Fruit fly (Drosophila melanogaster) ovary, adult (tissue): ENCODE results near the gene htt.
"Not testable (repeated sequence)": the region's sequence is repeated elsewhere in the genome, so short reads cannot be mapped to it uniquely, and the experiment has no call there.

Experiments used
- CG17801 ChIP-seq: fragments of 200-800 bp; optimal IDR thresholded peaks from 2 replicates; lab custom pipeline; 2019; ENCODE audit warnings: missing biosample characterization, mild to moderate bottlenecking, missing genetic modification characterization, moderate library complexity; ENCODE audit not compliant: partially characterized antibody

Gene htt

DNA sequence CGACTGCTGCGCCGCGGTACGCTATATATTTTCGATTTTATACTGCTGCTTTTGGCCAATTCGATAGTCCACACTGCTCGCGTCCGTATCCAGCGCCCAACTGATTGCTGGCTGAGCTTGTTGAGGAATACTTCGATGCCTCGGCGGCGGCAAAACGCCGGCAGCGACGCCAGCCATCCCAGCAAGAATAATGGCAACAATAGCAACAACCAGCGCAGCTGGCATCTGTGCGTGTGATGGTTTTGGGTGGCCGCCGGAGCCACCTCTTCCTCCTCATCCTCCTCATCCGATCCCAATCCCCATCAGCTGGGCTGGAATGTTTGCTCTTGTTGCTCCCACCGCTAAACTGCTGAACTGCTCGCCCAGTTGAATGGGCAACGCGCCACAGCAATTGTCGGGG is 48.6 kb downstream of the htt start, which contains the start of gene AstA-R2:
AstA-R2 (minus strand) TSS at position 101 of the 400 bp plus-strand sequence.
- TF ChIP-seq CG17801 (GFP tag; lab: Kevin White, UChicago) = no peak

DNA sequence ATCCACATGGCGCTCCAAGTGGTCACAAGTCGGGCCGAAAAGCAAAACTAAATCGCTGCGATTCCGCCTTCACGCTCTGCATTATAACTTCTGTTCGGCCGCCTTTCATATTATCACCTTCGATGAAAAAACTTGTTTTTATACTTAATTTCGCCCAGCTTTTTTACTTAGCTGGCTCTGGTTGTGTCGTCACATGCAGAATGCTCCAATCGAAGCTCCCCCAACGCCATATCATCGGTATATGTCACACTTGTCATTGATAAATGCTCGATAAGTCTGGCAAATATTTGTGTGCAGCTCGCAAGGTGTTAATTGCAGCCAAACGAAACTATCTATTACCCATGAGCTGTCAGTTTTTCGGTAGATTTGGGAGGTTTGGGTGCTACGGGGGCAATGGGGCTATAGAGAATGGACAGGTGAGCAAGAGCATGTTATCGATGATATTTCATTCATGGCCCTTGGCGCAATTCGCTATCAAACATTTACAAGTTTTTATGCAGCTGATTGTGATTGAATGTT is 55.6 kb downstream of the htt start, which contains the start of gene CG10000:
CG10000 (minus strand) TSS at position 51 of the 519 bp plus-strand sequence.
- no peak for TF ChIP-seq CG17801 (GFP tag; lab: Kevin White, UChicago)

- no peak for TF ChIP-seq CG17801 (GFP tag; lab: Kevin White, UChicago)
These were observed 60.8 kb downstream of the htt start, which contains the start of gene CG9997 for dm6 chr3R:28756879-28757278. Gene CG9997, minus strand, starts transcription at chr3R:28756979.

dm6 chr3R:28758134-28758533 is 62.1 kb downstream of the htt start, which contains the start of gene aqrs:
Gene aqrs, minus strand, starts transcription at chr3R:28758234.
- TF ChIP-seq CG17801 (GFP tag; lab: Kevin White, UChicago) = not testable (repeated sequence)

DNA sequence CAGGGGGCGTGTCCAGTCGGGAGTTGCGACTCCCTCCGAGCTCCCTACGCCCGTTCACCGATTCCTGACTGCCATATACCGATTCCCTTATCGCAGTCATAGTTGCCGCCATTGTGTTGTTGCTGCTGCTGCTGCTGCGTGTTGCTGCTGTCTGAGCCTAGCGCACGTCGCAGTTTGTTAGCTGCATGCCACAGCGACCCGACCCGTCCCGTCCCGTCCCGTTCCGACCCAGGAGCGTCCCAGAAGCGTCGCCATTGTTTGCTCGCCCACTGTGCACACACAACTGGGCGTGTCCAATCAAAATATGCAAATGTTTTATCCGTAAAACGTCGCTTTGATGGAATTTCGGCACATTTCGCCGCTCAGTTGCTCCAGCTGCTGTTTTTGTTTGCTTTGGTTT is 79.7 kb downstream of the htt start:
- TF ChIP-seq CG17801 (GFP tag; lab: Kevin White, UChicago) = no peak
